Worm (Caenorhabditis elegans): ENCODE measurements around the gene ZK897.10.

DNA sequence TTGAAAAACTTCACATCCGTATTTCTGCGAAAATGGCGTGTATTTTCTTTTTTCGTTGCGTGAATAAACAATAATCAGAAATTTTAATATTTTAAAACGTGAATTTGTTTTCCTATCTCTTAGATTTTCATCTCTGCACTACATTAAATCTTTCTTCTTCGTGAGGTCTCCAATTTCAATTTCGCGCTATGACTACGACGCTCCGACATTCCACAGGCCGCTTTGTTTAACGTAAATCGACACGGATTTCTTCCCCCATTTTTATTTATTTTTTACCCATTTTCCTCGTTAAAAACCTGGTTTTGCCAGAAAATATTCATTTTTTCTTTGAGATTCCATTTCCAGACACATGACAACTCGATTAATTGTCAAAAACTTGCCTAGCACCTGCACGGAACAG lies 40.5 kb upstream of the ZK897.10 start, which contains the start of the genes T23F6.3 and rbd-1:
- no peak for TF ChIP-seq blmp-1 (tag; optimal IDR thresholded peaks at IDR 0.05)
- no peak for TF ChIP-seq ztf-11 (tag; optimal IDR thresholded peaks at IDR 0.05)
- peak; percentile 78 for TF ChIP-seq lsy-2 (tag; optimal IDR thresholded peaks at IDR 0.05)
- TF ChIP-seq mab-5 (tag; optimal IDR thresholded peaks at IDR 0.05) = peak; percentile 40
- no peak for TF ChIP-seq nhr-76 (tag; optimal IDR thresholded peaks at IDR 0.05)
- TF ChIP-seq snpc-4 (tag; optimal IDR thresholded peaks at IDR 0.05) = no peak
- no peak for TF ChIP-seq elt-3 (tag; optimal IDR thresholded peaks at IDR 0.05)
- TF ChIP-seq unc-39 (tag; optimal IDR thresholded peaks at IDR 0.05) = no peak

Measured in whole organism, mixed stage, embryonic.